Worm (Caenorhabditis elegans): ENCODE results near the gene F26F12.5.

F26F12.5 gene

DNA sequence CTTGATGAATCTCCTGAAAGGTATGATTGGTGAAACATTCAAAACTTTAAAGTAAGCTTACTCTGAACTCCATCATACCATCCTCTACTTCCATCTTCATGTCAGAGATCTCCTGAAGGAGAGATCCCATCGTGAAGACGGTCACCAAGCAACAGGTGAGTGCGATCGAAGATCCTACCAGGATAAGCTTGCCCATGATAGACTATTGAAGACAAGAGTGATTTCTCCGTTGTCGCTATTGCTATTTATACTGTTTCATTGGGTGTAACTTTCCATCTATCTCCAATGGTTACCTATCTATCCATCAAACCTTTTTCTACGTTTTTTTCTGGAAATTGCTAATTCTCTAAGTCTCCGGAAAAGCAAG lies 28.4 kb downstream of the F26F12.5 start, which contains the start of gene col-140:
Gene col-140 (minus strand): TSS at position 219 of the 367 bp plus-strand sequence.
- no peak for TF ChIP-seq dve-1 (tag; optimal IDR thresholded peaks at IDR 0.05; ENCODE audit: insufficient read depth)
- TF ChIP-seq ama-1 (optimal IDR thresholded peaks at IDR 0.05): peak; percentile 75
- TF ChIP-seq unc-62 (GFP tag; optimal IDR thresholded peaks at IDR 0.05 in 1 of 2): peak in 1 of 2 experiments; percentile 32
- TF ChIP-seq unc-62 (tag; optimal IDR thresholded peaks at IDR 0.05): no peak
- TF ChIP-seq F44E2.7 (GFP tag; IDR thresholded peaks at IDR 0.05): no peak

- no peak for TF ChIP-seq fkh-10 (GFP tag; optimal IDR thresholded peaks at IDR 0.05)
- no peak for TF ChIP-seq daf-8 (GFP tag; IDR thresholded peaks at IDR 0.05)
- TF ChIP-seq zag-1 (tag; optimal IDR thresholded peaks at IDR 0.05): no peak
- no peak for TF ChIP-seq zip-11 (GFP tag; IDR thresholded peaks at IDR 0.05)
- TF ChIP-seq hmg-1.1 (GFP tag; IDR thresholded peaks at IDR 0.05): no peak
- no peak for TF ChIP-seq daf-12 (tag; optimal IDR thresholded peaks at IDR 0.05)
- TF ChIP-seq ZK546.5 (tag; optimal IDR thresholded peaks at IDR 0.05): no peak
- TF ChIP-seq T26A8.4 (GFP tag; IDR thresholded peaks at IDR 0.05): peak; percentile 41; the same call in 1 of the 2 replicates
- no peak; the same call in 1 of the 2 replicates for TF ChIP-seq zfp-3 (GFP tag; conservative IDR thresholded peaks at IDR 0.05)
- no peak for TF ChIP-seq unc-130 (GFP tag; optimal IDR thresholded peaks at IDR 0.05)
- TF ChIP-seq F49E8.2 (tag; optimal IDR thresholded peaks at IDR 0.05; ENCODE audit: borderline replicate concordance): no peak
- TF ChIP-seq lin-39 (tag; optimal IDR thresholded peaks at IDR 0.05): no peak
- no peak for TF ChIP-seq Y5F2A.4 (GFP tag; optimal IDR thresholded peaks at IDR 0.05)
- TF ChIP-seq mdl-1 (tag; optimal IDR thresholded peaks at IDR 0.05): no peak
- TF ChIP-seq lim-7 (GFP tag; IDR thresholded peaks at IDR 0.05): no peak
- TF ChIP-seq tag-97 (GFP tag; IDR thresholded peaks at IDR 0.05): no peak
- TF ChIP-seq sdz-12 (GFP tag; optimal IDR thresholded peaks at IDR 0.05): no peak
- TF ChIP-seq nhr-41 (GFP tag; IDR thresholded peaks at IDR 0.05): no peak
- no peak for TF ChIP-seq F26F4.8 (GFP tag; conservative IDR thresholded peaks at IDR 0.05)
- no peak for TF ChIP-seq rbr-2 (tag; optimal IDR thresholded peaks at IDR 0.05)
- no peak for TF ChIP-seq dmd-9 (GFP tag; IDR thresholded peaks at IDR 0.05)
- no peak for TF ChIP-seq hlh-30 (tag; optimal IDR thresholded peaks at IDR 0.05; ENCODE audit: insufficient read depth)
- TF ChIP-seq mep-1 (tag; optimal IDR thresholded peaks at IDR 0.05): no peak
- TF ChIP-seq unc-62 (GFP tag; optimal IDR thresholded peaks at IDR 0.05 in 1 of 2): no peak
- no peak for TF ChIP-seq unc-62 (tag; optimal IDR thresholded peaks at IDR 0.05)
- no peak for TF ChIP-seq lsy-2 (tag; optimal IDR thresholded peaks at IDR 0.05)
- no peak for TF ChIP-seq Y105C5A.15 (GFP tag; IDR thresholded peaks at IDR 0.05)
- no peak for TF ChIP-seq ama-1 (optimal IDR thresholded peaks at IDR 0.05)
- TF ChIP-seq dmd-6 (GFP tag; IDR thresholded peaks at IDR 0.05): peak; percentile 26; the same call in 1 of the 2 replicates
- no peak for TF ChIP-seq R02D3.7 (tag; optimal IDR thresholded peaks at IDR 0.05)
- TF ChIP-seq dve-1 (tag; optimal IDR thresholded peaks at IDR 0.05; ENCODE audit: insufficient read depth): no peak
- TF ChIP-seq ceh-20 (GFP tag; IDR thresholded peaks at IDR 0.05): no peak
- TF ChIP-seq lin-13 (GFP tag; optimal IDR thresholded peaks at IDR 0.05): no peak
- no peak for TF ChIP-seq nhr-77 (tag; optimal IDR thresholded peaks at IDR 0.05)
- TF ChIP-seq zfp-2 (tag; optimal IDR thresholded peaks at IDR 0.05): no peak
- 0 out of 2 replicates have a peak, but pooled peaks have one; percentile 5 for TF ChIP-seq mdt-29 (GFP tag; IDR thresholded peaks at IDR 0.05)
- no peak for TF ChIP-seq nhr-237 (tag; optimal IDR thresholded peaks at IDR 0.05)
- TF ChIP-seq ces-1 (GFP tag; optimal IDR thresholded peaks at IDR 0.05): no peak
- TF ChIP-seq madf-5 (GFP tag; IDR thresholded peaks at IDR 0.05): peak in 1 of 2 experiments; percentile 50; a peak in 1 of 4 replicates
- TF ChIP-seq skn-1 (tag; optimal IDR thresholded peaks at IDR 0.05): no peak
- 0 out of 2 replicates have a peak, but pooled peaks have one; percentile 7 for TF ChIP-seq lin-29 (GFP tag; IDR thresholded peaks at IDR 0.05)
- no peak for TF ChIP-seq nhr-28 (tag; optimal IDR thresholded peaks at IDR 0.05)
- no peak for TF ChIP-seq saeg-2 (GFP tag; IDR thresholded peaks at IDR 0.05)
- TF ChIP-seq ceh-62 (tag; optimal IDR thresholded peaks at IDR 0.05): no peak
- no peak for TF ChIP-seq T20F7.1 (GFP tag; optimal IDR thresholded peaks at IDR 0.05)
- no peak for TF ChIP-seq jun-1 (tag; optimal IDR thresholded peaks at IDR 0.05)
- TF ChIP-seq mes-2 (tag; optimal IDR thresholded peaks at IDR 0.05; ENCODE audit: poor library complexity, severe bottlenecking): no peak
- no peak for TF ChIP-seq ztf-11 (tag; optimal IDR thresholded peaks at IDR 0.05)
Observed at ce11 chrV:5835979-5836615, 28.9 kb downstream of the F26F12.5 start.
